Fruit fly (Drosophila melanogaster) whole organism, embryonic: ENCODE data around the gene Nup153.

ENCODE experiments used
- Antp ChIP-seq: fragments of 200-800 bp; sonication (Bioruptor generic); optimal IDR thresholded peaks from 3 replicates; lab custom pipeline; 2016; ENCODE audit warnings: missing biosample characterization, missing genetic modification characterization
- BEAF-32 ChIP-seq: fragments of 200-800 bp; sonication (Bioruptor generic); optimal IDR thresholded peaks from 3 replicates; lab custom pipeline; 2017; ENCODE audit warnings: missing biosample characterization, missing genetic modification characterization, mild to moderate bottlenecking, moderate library complexity, missing genetic modification reagents
- CG10267 ChIP-seq: fragments of 200-800 bp; sonication (Bioruptor generic); optimal IDR thresholded peaks from 2 replicates; lab custom pipeline; 2018; ENCODE audit warnings: missing biosample characterization, mild to moderate bottlenecking, missing genetic modification characterization, moderate library complexity
- CG12219 ChIP-seq: fragments of 200-800 bp; sonication (Bioruptor generic); optimal IDR thresholded peaks from 3 replicates; lab custom pipeline; 2018; ENCODE audit warnings: missing biosample characterization, mild to moderate bottlenecking, missing genetic modification characterization
- CG12942 ChIP-seq: fragments of 200-800 bp; sonication (Bioruptor generic); optimal IDR thresholded peaks from 3 replicates; lab custom pipeline; 2016; ENCODE audit warnings: missing biosample characterization, missing genetic modification characterization
- CG13287 ChIP-seq: fragments of 200-800 bp; sonication (Bioruptor generic); IDR thresholded peaks from 2 replicates; pipeline ENCODE4 v1.3.6; 2022; ENCODE audit warnings: missing biosample characterization, missing genetic modification characterization; ENCODE audit not compliant: partially characterized antibody
- CG14965 ChIP-seq: fragments of 200-800 bp; sonication (Bioruptor generic); optimal IDR thresholded peaks from 2 replicates; lab custom pipeline; 2016; ENCODE audit warnings: missing biosample characterization, missing genetic modification characterization, borderline replicate concordance
- CG15479 ChIP-seq: fragments of 200-800 bp; sonication (Bioruptor generic); optimal IDR thresholded peaks from 3 replicates; lab custom pipeline; 2019; ENCODE audit warnings: missing biosample characterization, mild to moderate bottlenecking, missing genetic modification characterization, moderate library complexity
- CG1603 ChIP-seq: fragments of 200-800 bp; sonication (Bioruptor generic); optimal IDR thresholded peaks from 2 replicates; lab custom pipeline; 2019; ENCODE audit warnings: missing biosample characterization, mild to moderate bottlenecking, missing genetic modification characterization, moderate library complexity
- CG16815 ChIP-seq: fragments of 200-800 bp; sonication (Bioruptor generic); optimal IDR thresholded peaks from 3 replicates; lab custom pipeline; 2017; ENCODE audit warnings: missing biosample characterization, mild to moderate bottlenecking, missing genetic modification characterization
- CG17328 ChIP-seq: fragments of 200-800 bp; sonication (Bioruptor generic); IDR thresholded peaks from 2 replicates; pipeline ENCODE4 v1.3.6; 2022; ENCODE audit warnings: missing biosample characterization, missing genetic modification characterization
- CG17568 ChIP-seq: fragments of 200-800 bp; sonication (Bioruptor generic); optimal IDR thresholded peaks from 2 replicates; lab custom pipeline; 2018; ENCODE audit warnings: missing biosample characterization, mild to moderate bottlenecking, missing genetic modification characterization, moderate library complexity
- CG18262 ChIP-seq: fragments of 200-800 bp; optimal IDR thresholded peaks from 3 replicates; lab custom pipeline; 2019; ENCODE audit warnings: missing biosample characterization, mild to moderate bottlenecking, missing genetic modification characterization, moderate library complexity
- CG2875 ChIP-seq: fragments of 200-800 bp; sonication (Bioruptor generic); optimal IDR thresholded peaks from 2 replicates; lab custom pipeline; 2017; ENCODE audit warnings: missing biosample characterization, mild to moderate bottlenecking, missing genetic modification characterization, missing genetic modification reagents
- CG32772 ChIP-seq: fragments of 200-800 bp; sonication (Bioruptor generic); IDR thresholded peaks from 2 replicates; pipeline ENCODE4 v1.3.6; 2022; ENCODE audit warnings: missing biosample characterization, missing genetic modification characterization
- CG3838 ChIP-seq: fragments of 200-800 bp; sonication (Bioruptor generic); optimal IDR thresholded peaks from 3 replicates; lab custom pipeline; 2016; ENCODE audit warnings: missing biosample characterization, missing genetic modification characterization
- CG42726 ChIP-seq: fragments of 200-800 bp; sonication (Bioruptor generic); IDR thresholded peaks from 2 replicates; pipeline ENCODE4 v1.3.6; 2022; ENCODE audit warnings: missing biosample characterization, missing genetic modification characterization; ENCODE audit not compliant: partially characterized antibody
- CG4854 ChIP-seq: fragments of 200-800 bp; sonication (Bioruptor generic); optimal IDR thresholded peaks from 2 replicates; lab custom pipeline; 2016; ENCODE audit warnings: missing biosample characterization, missing genetic modification characterization, inconsistent platforms
- CG6272 ChIP-seq: fragments of 200-800 bp; sonication (Bioruptor generic); IDR thresholded peaks from 2 replicates; pipeline ENCODE4 v1.3.6; 2022; ENCODE audit warnings: missing biosample characterization, missing genetic modification characterization
- CG6813 ChIP-seq: fragments of 200-800 bp; sonication (Bioruptor generic); optimal IDR thresholded peaks from 2 replicates; lab custom pipeline; 2017; ENCODE audit warnings: missing biosample characterization, missing genetic modification characterization, mild to moderate bottlenecking, moderate library complexity, missing genetic modification reagents
- CG6854 ChIP-seq: fragments of 200-800 bp; sonication (Bioruptor generic); optimal IDR thresholded peaks from 3 replicates; lab custom pipeline; 2017; ENCODE audit warnings: missing biosample characterization, mild to moderate bottlenecking, missing genetic modification characterization
- CG8281 ChIP-seq: fragments of 200-800 bp; sonication (Bioruptor generic); optimal IDR thresholded peaks from 2 replicates; lab custom pipeline; 2018; ENCODE audit warnings: missing biosample characterization, mild to moderate bottlenecking, missing genetic modification characterization, moderate library complexity
- CG8388 ChIP-seq: fragments of 200-800 bp; sonication (Bioruptor generic); optimal IDR thresholded peaks from 2 replicates; lab custom pipeline; 2019; ENCODE audit warnings: missing biosample characterization, mild to moderate bottlenecking, missing genetic modification characterization, moderate library complexity
- CoRest ChIP-seq: fragments of 200-800 bp; sonication (Bioruptor generic); optimal IDR thresholded peaks from 3 replicates; lab custom pipeline; 2018; ENCODE audit warnings: missing biosample characterization, mild to moderate bottlenecking, missing genetic modification characterization, moderate library complexity
- Dip3 ChIP-seq: fragments of 200-800 bp; sonication (Bioruptor generic); optimal IDR thresholded peaks from 3 replicates; lab custom pipeline; 2016; ENCODE audit warnings: missing biosample characterization, missing genetic modification characterization
- Dll ChIP-seq: fragments of 200-800 bp; sonication (Bioruptor generic); IDR thresholded peaks from 4 replicates; pipeline ENCODE4 v1.3.6; 2022; ENCODE audit warnings: missing biosample characterization, missing genetic modification characterization; ENCODE audit not compliant: partially characterized antibody
- E2f1 ChIP-seq: fragments of 200-800 bp; sonication (Bioruptor generic); IDR thresholded peaks from 2 replicates; pipeline ENCODE4 v1.3.6; 2022; ENCODE audit warnings: missing biosample characterization, missing genetic modification characterization
- HmgD ChIP-seq: fragments of 200-800 bp; sonication (Bioruptor generic); optimal IDR thresholded peaks from 3 replicates; lab custom pipeline; 2016; ENCODE audit warnings: missing biosample characterization, missing genetic modification characterization
- PHDP ChIP-seq: fragments of 200-800 bp; sonication (Bioruptor generic); optimal IDR thresholded peaks from 3 replicates; lab custom pipeline; 2018; ENCODE audit warnings: missing biosample characterization, mild to moderate bottlenecking, missing genetic modification characterization, moderate library complexity
- Ravus ChIP-seq: fragments of 200-800 bp; sonication (Bioruptor generic); IDR thresholded peaks from 2 replicates; pipeline ENCODE4 v1.3.6; 2022; ENCODE audit warnings: missing biosample characterization, missing genetic modification characterization
- Sox102F ChIP-seq: fragments of 200-800 bp; sonication (Bioruptor generic); optimal IDR thresholded peaks from 2 replicates; lab custom pipeline; 2018; ENCODE audit warnings: missing biosample characterization, mild to moderate bottlenecking, missing genetic modification characterization, moderate library complexity
- Sry-δ ChIP-seq: fragments of 200-800 bp; sonication (Bioruptor generic); optimal IDR thresholded peaks from 2 replicates; lab custom pipeline; 2016; ENCODE audit warnings: missing biosample characterization, missing genetic modification characterization
- aop ChIP-seq: fragments of 200-800 bp; sonication (Bioruptor generic); IDR thresholded peaks from 2 replicates; pipeline ENCODE4 v1.3.6; 2022; ENCODE audit warnings: missing biosample characterization, missing genetic modification characterization
- bbx ChIP-seq: fragments of 200-800 bp; sonication (Bioruptor generic); IDR thresholded peaks from 2 replicates; pipeline ENCODE4 v1.3.6; 2022; ENCODE audit warnings: missing biosample characterization, missing genetic modification characterization; ENCODE audit not compliant: partially characterized antibody
- crc ChIP-seq: fragments of 200-800 bp; sonication (Bioruptor generic); optimal IDR thresholded peaks from 2 replicates; lab custom pipeline; 2016; ENCODE audit warnings: missing biosample characterization, missing genetic modification characterization
- crol ChIP-seq: fragments of 200-800 bp; sonication (Bioruptor generic); IDR thresholded peaks from 2 replicates; pipeline ENCODE4 v1.3.6; 2022; ENCODE audit warnings: missing biosample characterization, missing genetic modification characterization
- dati ChIP-seq: fragments of 200-800 bp; sonication (Bioruptor generic); IDR thresholded peaks from 2 replicates; pipeline ENCODE4 v1.3.6; 2022; ENCODE audit warnings: missing biosample characterization, missing genetic modification characterization
- dmrt99B ChIP-seq: fragments of 200-800 bp; sonication (Bioruptor generic); optimal IDR thresholded peaks from 2 replicates; lab custom pipeline; 2018; ENCODE audit warnings: missing biosample characterization, mild to moderate bottlenecking, missing genetic modification characterization, moderate library complexity
- hbn ChIP-seq: fragments of 200-800 bp; sonication (Bioruptor generic); IDR thresholded peaks from 2 replicates; pipeline ENCODE4 v1.3.6; 2022; ENCODE audit warnings: missing biosample characterization, missing genetic modification characterization; ENCODE audit not compliant: partially characterized antibody
- ind ChIP-seq: fragments of 200-800 bp; sonication (Bioruptor generic); optimal IDR thresholded peaks from 3 replicates; lab custom pipeline; 2016; ENCODE audit warnings: missing biosample characterization, missing genetic modification characterization
- kay ChIP-seq: fragments of 200-800 bp; sonication (Bioruptor generic); optimal IDR thresholded peaks from 2 replicates; lab custom pipeline; 2016; ENCODE audit warnings: missing biosample characterization, missing genetic modification characterization
- kni ChIP-seq: fragments of 200-800 bp; sonication (Bioruptor generic); optimal IDR thresholded peaks from 3 replicates; lab custom pipeline; 2017; ENCODE audit warnings: mild to moderate bottlenecking, missing biosample characterization, missing genetic modification reagents, missing genetic modification characterization
- lab ChIP-seq: fragments of 200-800 bp; sonication (Bioruptor generic); optimal IDR thresholded peaks from 3 replicates; lab custom pipeline; 2017; ENCODE audit warnings: missing biosample characterization, missing genetic modification characterization, mild to moderate bottlenecking, moderate library complexity, missing genetic modification reagents
- pros ChIP-seq: fragments of 200-800 bp; sonication (Bioruptor generic); optimal IDR thresholded peaks from 3 replicates; lab custom pipeline; 2019; ENCODE audit warnings: missing biosample characterization, mild to moderate bottlenecking, missing genetic modification characterization, moderate library complexity
- salm ChIP-seq: fragments of 200-800 bp; sonication (Bioruptor generic); optimal IDR thresholded peaks from 2 replicates; lab custom pipeline; 2018; ENCODE audit warnings: missing biosample characterization, mild to moderate bottlenecking, missing genetic modification characterization
- slp2 ChIP-seq: fragments of 200-800 bp; sonication (Bioruptor generic); optimal IDR thresholded peaks from 2 replicates; lab custom pipeline; 2016; ENCODE audit warnings: missing biosample characterization, missing genetic modification characterization
- zen2 ChIP-seq: fragments of 200-800 bp; sonication (Bioruptor generic); IDR thresholded peaks from 3 replicates; pipeline ENCODE4 v1.3.6; 2022; ENCODE audit warnings: missing biosample characterization, missing genetic modification characterization; ENCODE audit not compliant: partially characterized antibody

The Nup153 gene

dm6 chrX:16559514-16560510 lies 39.2 kb upstream of the Nup153 start, which contains the start of gene Pp2B-14D (continued):
- no peak for TF ChIP-seq crc
- TF ChIP-seq pros (GFP tag; lab: Kevin White, UChicago), result no peak
- no peak for TF ChIP-seq aop (GFP tag; lab: Robert Waterston, UW)
- no peak for TF ChIP-seq kni (GFP tag; lab: Kevin White, UChicago)
- no peak for TF ChIP-seq CG8388
- TF ChIP-seq Sry-δ (GFP tag; lab: Kevin White, UChicago), result peak; percentile 1
- TF ChIP-seq BEAF-32 (GFP tag; lab: Kevin White, UChicago), result peak; percentile 41
- no peak for TF ChIP-seq kay (GFP tag; lab: Kevin White, UChicago)
- TF ChIP-seq CG32772 (GFP tag; lab: Robert Waterston, UW), result no peak
- TF ChIP-seq CG6272 (GFP tag; lab: Robert Waterston, UW), result no peak
- TF ChIP-seq dati (GFP tag; lab: Robert Waterston, UW), result no peak
- TF ChIP-seq dmrt99B, result no peak
- peak; percentile 46 for TF ChIP-seq CG1603 (tag; lab: Kevin White, UChicago)
- TF ChIP-seq HmgD (GFP tag; lab: Kevin White, UChicago), result no peak
- 0 out of 2 replicates have a peak, but pooled peaks have one; percentile 13 for TF ChIP-seq CG42726 (GFP tag; lab: Robert Waterston, UW)
- TF ChIP-seq CG8281, result no peak
- peak; percentile 32 for TF ChIP-seq CoRest (tag; lab: Kevin White, UChicago)
- TF ChIP-seq CG14965 (GFP tag; lab: Kevin White, UChicago), result no peak
- no peak for TF ChIP-seq CG17328 (GFP tag; lab: Robert Waterston, UW)
- TF ChIP-seq CG4854 (GFP tag; lab: Kevin White, UChicago), result no peak
- TF ChIP-seq ind (GFP tag; lab: Kevin White, UChicago), result no peak
- no peak for TF ChIP-seq lab
- TF ChIP-seq CG10267 (tag; lab: Kevin White, UChicago), result no peak
- TF ChIP-seq PHDP (tag; lab: Kevin White, UChicago), result no peak
- no peak for TF ChIP-seq hbn (GFP tag; lab: Robert Waterston, UW)
- TF ChIP-seq CG15479, result no peak
- no peak for TF ChIP-seq salm
- no peak for TF ChIP-seq CG12942 (GFP tag; lab: Kevin White, UChicago)
- no peak for TF ChIP-seq bbx (GFP tag; lab: Robert Waterston, UW)
- TF ChIP-seq CG3838 (GFP tag; lab: Kevin White, UChicago), result no peak
- peak; percentile 6 for TF ChIP-seq CG18262 (tag; lab: Kevin White, UChicago)
- no peak for TF ChIP-seq CG16815
- TF ChIP-seq CG6813 (GFP tag; lab: Kevin White, UChicago), result no peak
- no peak for TF ChIP-seq Dip3 (GFP tag; lab: Kevin White, UChicago)
- TF ChIP-seq slp2 (GFP tag; lab: Kevin White, UChicago), result no peak
- no peak for TF ChIP-seq CG6854 (GFP tag; lab: Kevin White, UChicago)
- no peak for TF ChIP-seq crol (GFP tag; lab: Robert Waterston, UW)
- no peak for TF ChIP-seq CG12219
- no peak for TF ChIP-seq Ravus
- TF ChIP-seq Sox102F (GFP tag; lab: Kevin White, UChicago), result no peak
- TF ChIP-seq Dll (GFP tag; lab: Robert Waterston, UW), result no peak
- peak; percentile 26; the same call in 1 of the 2 replicates for TF ChIP-seq CG13287 (GFP tag; lab: Robert Waterston, UW)
- TF ChIP-seq Antp (GFP tag; lab: Kevin White, UChicago), result no peak
- no peak for TF ChIP-seq zen2 (GFP tag; lab: Robert Waterston, UW)
- TF ChIP-seq CG2875 (GFP tag; lab: Kevin White, UChicago), result no peak
- TF ChIP-seq CG17568 (GFP tag; lab: Kevin White, UChicago), result no peak
- TF ChIP-seq E2f1 (GFP tag; lab: Robert Waterston, UW), result no peak
